Fruit fly (Drosophila melanogaster): ENCODE measurements around the gene Kap3.

DNA sequence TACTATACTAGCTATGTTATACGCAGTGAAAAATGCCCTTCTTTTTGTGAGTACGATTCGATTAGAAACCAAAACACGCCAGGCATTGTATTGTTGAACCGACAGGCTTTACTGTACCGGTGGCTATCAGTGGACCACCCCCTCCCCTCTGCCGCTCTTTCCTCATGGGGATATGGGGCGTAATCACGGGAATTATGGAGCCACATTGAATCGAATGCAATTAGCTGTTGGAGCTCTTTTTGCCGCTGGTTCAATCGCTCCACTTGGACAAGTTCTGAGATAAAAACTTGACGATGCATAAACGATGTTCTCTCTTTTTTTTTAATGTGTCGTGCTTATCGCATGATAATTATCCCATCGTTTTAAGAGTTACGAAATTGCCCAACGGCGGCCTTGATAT, 2.3 kb upstream of the Kap3 start:
- TF ChIP-seq CG32264 (GFP tag; optimal IDR thresholded peaks at IDR 0.05): no peak
- TF ChIP-seq psq (GFP tag; optimal IDR thresholded peaks at IDR 0.05): no peak
- TF ChIP-seq Myc (optimal IDR thresholded peaks at IDR 0.05): no peak
- no peak for TF ChIP-seq pan (optimal IDR thresholded peaks at IDR 0.05)
- no peak for TF ChIP-seq Jra (GFP tag; optimal IDR thresholded peaks at IDR 0.05)
- TF ChIP-seq Abd-B (GFP tag; optimal IDR thresholded peaks at IDR 0.05): no peak
- TF ChIP-seq CrebA (GFP tag; optimal IDR thresholded peaks at IDR 0.05; ENCODE audit: borderline replicate concordance): no peak
- no peak for TF ChIP-seq woc (GFP tag; optimal IDR thresholded peaks at IDR 0.05)
- TF ChIP-seq fru (GFP tag; optimal IDR thresholded peaks at IDR 0.05): no peak
- TF ChIP-seq dl (GFP tag; optimal IDR thresholded peaks at IDR 0.05; ENCODE audit: insufficient read depth in 1 of 2, partially characterized antibody in 2 of 2): no peak
